Fruit fly (Drosophila melanogaster): Measurements from ENCODE around the gene GluClalpha.

dm6 chr3R:19801752-19802151 lies 71.2 kb downstream of the GluClalpha start:
- TF ChIP-seq tai (GFP tag; optimal IDR thresholded peaks at IDR 0.05) (no peak), Myc (optimal IDR thresholded peaks at IDR 0.05) (no peak), Hr78 (GFP tag; optimal IDR thresholded peaks at IDR 0.05) (no peak), Jra (GFP tag; optimal IDR thresholded peaks at IDR 0.05) (no peak), usp (GFP tag; optimal IDR thresholded peaks at IDR 0.05) (no peak), Abd-B (GFP tag; optimal IDR thresholded peaks at IDR 0.05) (no peak), Vsx2 (GFP tag; optimal IDR thresholded peaks at IDR 0.05; ENCODE audit: partially characterized antibody) (no peak), HLH106 (tag; optimal IDR thresholded peaks at IDR 0.05) (no peak), psq (GFP tag; optimal IDR thresholded peaks at IDR 0.05) (no peak), pan (optimal IDR thresholded peaks at IDR 0.05) (no peak), Sp1 (GFP tag; optimal IDR thresholded peaks at IDR 0.05) (no peak), sage (GFP tag; optimal IDR thresholded peaks at IDR 0.05) (no peak), dl (GFP tag; optimal IDR thresholded peaks at IDR 0.05; ENCODE audit: insufficient read depth in 1 of 2, partially characterized antibody in 2 of 2) (no peak), CG32264 (GFP tag; optimal IDR thresholded peaks at IDR 0.05) (no peak)

All from whole organism, wandering third instar larva.